Worm (Caenorhabditis elegans): ENCODE results near the gene abu-7.

abu-7 gene

ce11 chrV:5194508-5194907, 29.9 kb upstream of the abu-7 start, which contains the start of gene abu-8:
abu-8 (minus strand) TSS chrV:5194608.
- TF ChIP-seq attf-3 (GFP tag; conservative IDR thresholded peaks at IDR 0.05), result no peak
- TF ChIP-seq ekl-4 (GFP tag; IDR thresholded peaks at IDR 0.05), result no peak

- TF ChIP-seq F23B12.7 (tag; optimal IDR thresholded peaks at IDR 0.05; ENCODE audit: insufficient read depth) (no peak), pha-4 (tag; optimal IDR thresholded peaks at IDR 0.05) (peak; percentile 9), nhr-80 (tag; optimal IDR thresholded peaks at IDR 0.05) (peak; percentile 87), cebp-1 (GFP tag; IDR thresholded peaks at IDR 0.05) (no peak), cebp-1 (tag; optimal IDR thresholded peaks at IDR 0.05) (peak; percentile 34), egl-44 (GFP tag; IDR thresholded peaks at IDR 0.05) (0 out of 2 replicates have a peak, but pooled peaks have one; percentile 29), let-607 (tag; optimal IDR thresholded peaks at IDR 0.05) (peak in 1 of 2 experiments; percentile 30), unc-62 (GFP tag; optimal IDR thresholded peaks at IDR 0.05) (peak; percentile 93), ama-1 (optimal IDR thresholded peaks at IDR 0.05) (no peak), ama-1 (GFP tag; optimal IDR thresholded peaks at IDR 0.05) (no peak), nhr-179 (tag; optimal IDR thresholded peaks at IDR 0.05) (no peak), ztf-22 (GFP tag; optimal IDR thresholded peaks at IDR 0.05) (no peak), F57A8.1 (GFP tag; optimal IDR thresholded peaks at IDR 0.05) (no peak), tbp1 (GFP tag; optimal IDR thresholded peaks at IDR 0.05) (peak; percentile 8), T26A5.8 (tag; optimal IDR thresholded peaks at IDR 0.05) (no peak), snpc-4 (GFP tag; optimal IDR thresholded peaks at IDR 0.05) (no peak), snpc-4 (tag; optimal IDR thresholded peaks at IDR 0.05) (no peak), ztf-3 (GFP tag; optimal IDR thresholded peaks at IDR 0.05) (no peak), dox-1 (GFP tag; IDR thresholded peaks at IDR 0.05) (no peak), atf-7 (tag; optimal IDR thresholded peaks at IDR 0.05) (peak; percentile 26), lsy-27 (tag; optimal IDR thresholded peaks at IDR 0.05; ENCODE audit: borderline replicate concordance, insufficient read depth) (no peak)
Measured at ce11 chrV:5192501-5192900, 27.9 kb upstream of the abu-7 start, which contains the start of gene C03A7.13. C03A7.13 (minus strand) TSS chrV:5192543.

DNA sequence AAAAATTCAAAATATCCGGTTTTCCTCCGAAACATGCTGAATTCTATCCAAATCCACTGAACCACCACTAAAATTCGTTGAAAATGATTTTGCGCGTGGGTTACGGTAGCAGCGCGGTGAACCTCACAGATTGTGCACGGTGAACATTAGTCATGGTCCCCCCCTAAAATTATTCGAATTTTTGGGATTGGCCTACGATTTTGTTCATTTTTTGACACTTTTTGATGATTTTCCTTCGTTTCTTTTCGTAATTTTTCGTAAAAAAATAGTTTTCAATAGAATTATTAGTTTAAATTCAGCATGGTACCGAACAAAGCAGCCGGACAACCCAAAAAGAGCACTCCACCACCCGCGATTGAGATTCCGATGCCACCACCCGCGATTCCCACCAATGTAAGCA, 17.0 kb upstream of the abu-7 start, which contains the start of gene C03A7.2:
C03A7.2 (plus strand) TSS at position 301 of the 400 bp plus-strand sequence.
- TF ChIP-seq chd-7 (tag; optimal IDR thresholded peaks at IDR 0.05) (no peak), fkh-3 (tag; optimal IDR thresholded peaks at IDR 0.05) (no peak), rpc-1 (optimal IDR thresholded peaks at IDR 0.05) (no peak), rpc-1 (tag; optimal IDR thresholded peaks at IDR 0.05) (no peak)

DNA sequence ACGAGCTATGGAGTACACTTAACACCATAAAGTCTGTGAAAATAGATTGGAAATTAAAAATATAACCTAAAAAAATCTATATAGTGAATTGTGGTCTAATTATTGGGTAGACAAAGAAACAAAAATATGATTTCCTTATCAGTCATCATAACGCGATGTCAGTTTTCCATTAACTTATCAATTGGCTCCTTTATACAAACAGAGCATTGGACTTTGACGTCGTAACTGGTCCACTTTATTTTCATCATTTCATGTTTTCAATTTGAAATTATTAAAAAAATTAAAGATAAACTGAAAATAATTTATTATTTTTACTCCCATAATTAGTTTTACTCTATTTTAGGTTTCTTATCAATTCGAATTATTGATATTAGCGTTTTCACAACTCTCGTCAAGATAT, 13.5 kb upstream of the abu-7 start:
- no peak for TF ChIP-seq Y53G8AR.9 (GFP tag; conservative IDR thresholded peaks at IDR 0.05)
- peak; percentile 13 for TF ChIP-seq nhr-80 (tag; optimal IDR thresholded peaks at IDR 0.05)

DNA sequence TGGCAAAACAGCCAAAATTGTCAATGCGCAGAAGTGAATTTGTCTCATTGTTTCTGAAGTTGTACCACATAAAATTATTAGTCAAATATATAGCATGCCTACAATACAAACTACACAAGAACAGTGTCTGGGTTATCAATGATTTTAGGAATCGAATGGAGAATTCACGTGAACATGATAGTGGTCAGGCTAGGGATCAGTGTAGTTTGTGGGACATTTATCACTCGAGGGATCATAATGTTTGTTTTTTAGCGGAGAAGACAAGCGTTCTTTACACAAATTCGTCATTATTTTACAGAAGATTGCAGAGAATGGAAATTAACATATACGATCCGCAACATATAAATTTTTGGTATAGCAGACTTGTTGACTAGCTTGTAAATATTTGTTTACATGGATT, 12.6 kb upstream of the abu-7 start, which contains the start of gene ugt-51:
ugt-51 (minus strand) TSS at position 101 of the 400 bp plus-strand sequence.
- no peak for TF ChIP-seq B0261.1 (tag; optimal IDR thresholded peaks at IDR 0.05)
- TF ChIP-seq attf-3 (GFP tag; conservative IDR thresholded peaks at IDR 0.05), result no peak
- TF ChIP-seq nhr-80 (tag; optimal IDR thresholded peaks at IDR 0.05), result no peak
- no peak for TF ChIP-seq cebp-1 (GFP tag; IDR thresholded peaks at IDR 0.05)
- no peak for TF ChIP-seq cebp-1 (tag; optimal IDR thresholded peaks at IDR 0.05)
- no peak for TF ChIP-seq lir-1 (GFP tag; conservative IDR thresholded peaks at IDR 0.05)
- no peak for TF ChIP-seq ekl-4 (GFP tag; IDR thresholded peaks at IDR 0.05)
- TF ChIP-seq zfh-2 (GFP tag; conservative IDR thresholded peaks at IDR 0.05), result no peak
- TF ChIP-seq mes-4 (tag; optimal IDR thresholded peaks at IDR 0.05), result no peak
